Worm (Caenorhabditis elegans) whole organism, late embryonic: ENCODE data around the gene him-6.
"Not testable (repeated sequence)": the region's sequence is repeated elsewhere in the genome, so short reads cannot be mapped to it uniquely, and the experiment has no call there.

Experiments
- C08G9.2 ChIP-seq: sonication (generic microtip); optimal IDR thresholded peaks from 2 replicates; lab custom pipeline; 2016; ENCODE audit warnings: mild to moderate bottlenecking, missing genetic modification characterization, moderate library complexity, missing compliant biosample characterization
- C38D4.7 ChIP-seq: fragments of 200-800 bp; sonication (Bioruptor generic); optimal IDR thresholded peaks from 2 replicates; lab custom pipeline; 2018; ENCODE audit warnings: mild to moderate bottlenecking, missing genetic modification characterization, moderate library complexity, missing compliant biosample characterization
- K09A11.1 ChIP-seq: sonication (generic microtip); optimal IDR thresholded peaks from 2 replicates; lab custom pipeline; 2017; ENCODE audit warnings: antibody characterized with exemption, mild to moderate bottlenecking, missing genetic modification characterization, missing compliant biosample characterization; ENCODE audit not compliant: insufficient read depth
- T23F11.4 ChIP-seq: fragments of 200-800 bp; sonication (Bioruptor generic); optimal IDR thresholded peaks from 2 replicates; lab custom pipeline; 2018; ENCODE audit warnings: mild to moderate bottlenecking, missing genetic modification characterization, missing compliant biosample characterization
- ahr-1 ChIP-seq: sonication (generic microtip); optimal IDR thresholded peaks from 2 replicates; lab custom pipeline; 2016; ENCODE audit warnings: missing genetic modification characterization, missing compliant biosample characterization
- ceh-14 ChIP-seq: sonication (generic microtip); optimal IDR thresholded peaks from 2 replicates; lab custom pipeline; 2016; ENCODE audit warnings: missing genotype, missing genetic modification characterization, missing compliant biosample characterization
- ceh-18 ChIP-seq: sonication (generic microtip); optimal IDR thresholded peaks from 2 replicates; lab custom pipeline; 2016; ENCODE audit warnings: missing genetic modification characterization, missing compliant biosample characterization
- ceh-2 ChIP-seq: sonication (generic microtip); optimal IDR thresholded peaks from 2 replicates; lab custom pipeline; 2016; ENCODE audit warnings: missing genotype, missing genetic modification characterization, missing compliant biosample characterization
- ceh-22 ChIP-seq: sonication (generic microtip); optimal IDR thresholded peaks from 2 replicates; lab custom pipeline; 2017; ENCODE audit warnings: missing biosample characterization, missing genetic modification characterization
- ceh-30 ChIP-seq: fragments of 150-350 bp; optimal IDR thresholded peaks from 2 replicates; lab custom pipeline; 2014; ENCODE audit warnings: missing biosample characterization, missing genetic modification characterization
- ceh-31 ChIP-seq: sonication (generic microtip); optimal IDR thresholded peaks from 2 replicates; lab custom pipeline; 2016; ENCODE audit warnings: missing genetic modification characterization, missing compliant biosample characterization
- ceh-6 ChIP-seq: fragments of 200-800 bp; sonication (Bioruptor generic); optimal IDR thresholded peaks from 2 replicates; lab custom pipeline; 2018; ENCODE audit warnings: mild to moderate bottlenecking, missing genetic modification characterization, missing compliant biosample characterization
- che-1 ChIP-seq: sonication (generic microtip); optimal IDR thresholded peaks from 2 replicates; lab custom pipeline; 2016; ENCODE audit warnings: mild to moderate bottlenecking, missing genetic modification characterization, missing compliant biosample characterization
- dve-1 ChIP-seq: sonication (generic microtip); optimal IDR thresholded peaks from 2 replicates; lab custom pipeline; 2017; ENCODE audit warnings: antibody characterized with exemption, mild to moderate bottlenecking, missing genetic modification characterization, missing compliant biosample characterization
- elt-2 ChIP-seq: sonication (generic microtip); optimal IDR thresholded peaks from 2 replicates; lab custom pipeline; 2016; ENCODE audit warnings: missing genetic modification reagents, missing genetic modification characterization, missing compliant biosample characterization
- elt-4 ChIP-seq: sonication (generic microtip); optimal IDR thresholded peaks from 2 replicates; lab custom pipeline; 2016; ENCODE audit warnings: missing genetic modification characterization, missing compliant biosample characterization
- ets-4 ChIP-seq: sonication (generic microtip); optimal IDR thresholded peaks from 2 replicates; lab custom pipeline; 2016; ENCODE audit warnings: missing genetic modification characterization, missing compliant biosample characterization
- eyg-1 ChIP-seq: sonication (generic microtip); optimal IDR thresholded peaks from 2 replicates; lab custom pipeline; 2016; ENCODE audit warnings: missing genotype, missing genetic modification characterization, missing compliant biosample characterization
- fkh-10 ChIP-seq: fragments of 150-350 bp; optimal IDR thresholded peaks from 2 replicates; lab custom pipeline; 2014; ENCODE audit warnings: missing biosample characterization, missing genetic modification reagents, missing genetic modification characterization
- hlh-6 ChIP-seq: sonication (generic microtip); optimal IDR thresholded peaks from 2 replicates; lab custom pipeline; 2016; ENCODE audit warnings: missing genotype, missing genetic modification characterization, missing compliant biosample characterization
- madf-2 ChIP-seq: sonication (generic microtip); optimal IDR thresholded peaks from 2 replicates; lab custom pipeline; 2017; ENCODE audit warnings: missing genetic modification characterization, missing compliant biosample characterization
- mec-3 ChIP-seq: sonication (generic microtip); optimal IDR thresholded peaks from 2 replicates; lab custom pipeline; 2016; ENCODE audit warnings: borderline replicate concordance, missing genetic modification characterization, missing compliant biosample characterization
- odd-2 ChIP-seq: sonication (generic microtip); optimal IDR thresholded peaks from 2 replicates; lab custom pipeline; 2017; ENCODE audit warnings: antibody characterized with exemption, mild to moderate bottlenecking, missing genetic modification characterization, missing compliant biosample characterization
- pat-9 ChIP-seq: fragments of 200-800 bp; sonication (Bioruptor generic); optimal IDR thresholded peaks from 2 replicates; lab custom pipeline; 2018; ENCODE audit warnings: mild to moderate bottlenecking, missing genetic modification characterization, moderate library complexity, missing compliant biosample characterization
- pha-4 ChIP-seq: fragments of 150-350 bp; optimal IDR thresholded peaks from 2 replicates; lab custom pipeline; 2018; ENCODE audit warnings: missing biosample characterization, missing genetic modification reagents, missing genetic modification characterization
- pqm-1 ChIP-seq: sonication (generic microtip); optimal IDR thresholded peaks from 2 replicates; lab custom pipeline; 2016; ENCODE audit warnings: missing genetic modification characterization, missing compliant biosample characterization
- ref-2 ChIP-seq: sonication (generic microtip); optimal IDR thresholded peaks from 2 replicates; lab custom pipeline; 2016; ENCODE audit warnings: missing genetic modification characterization, missing compliant biosample characterization
- rnt-1 ChIP-seq: sonication (generic microtip); optimal IDR thresholded peaks from 2 replicates; lab custom pipeline; 2016; ENCODE audit warnings: missing genetic modification characterization, missing compliant biosample characterization
- sdc-2 ChIP-seq: sonication (generic microtip); optimal IDR thresholded peaks from 2 replicates; lab custom pipeline; 2016; ENCODE audit warnings: missing genotype, missing genetic modification characterization, missing compliant biosample characterization
- sox-2 ChIP-seq: fragments of 200-800 bp; sonication (Bioruptor generic); IDR thresholded peaks from 2 replicates; pipeline ENCODE4 v1.3.6; 2022; ENCODE audit warnings: missing genetic modification reagents, missing genetic modification characterization, missing compliant biosample characterization
- syd-9 ChIP-seq: sonication (generic microtip); optimal IDR thresholded peaks from 2 replicates; lab custom pipeline; 2016; ENCODE audit warnings: mild to moderate bottlenecking, missing genetic modification characterization, moderate library complexity, missing compliant biosample characterization
- tbx-2 ChIP-seq: sonication (generic microtip); optimal IDR thresholded peaks from 2 replicates; lab custom pipeline; 2016; ENCODE audit warnings: missing genetic modification characterization, missing compliant biosample characterization
- tbx-7 ChIP-seq: sonication (generic microtip); optimal IDR thresholded peaks from 2 replicates; lab custom pipeline; 2016; ENCODE audit warnings: missing genotype, missing genetic modification characterization, missing compliant biosample characterization
- unc-55 ChIP-seq: sonication (generic microtip); optimal IDR thresholded peaks from 2 replicates; lab custom pipeline; 2017; ENCODE audit warnings: missing biosample characterization, missing genetic modification reagents, missing genetic modification characterization
- unc-86 ChIP-seq: sonication (generic microtip); optimal IDR thresholded peaks from 2 replicates; lab custom pipeline; 2016; ENCODE audit warnings: missing genetic modification characterization, missing compliant biosample characterization

him-6 gene

DNA sequence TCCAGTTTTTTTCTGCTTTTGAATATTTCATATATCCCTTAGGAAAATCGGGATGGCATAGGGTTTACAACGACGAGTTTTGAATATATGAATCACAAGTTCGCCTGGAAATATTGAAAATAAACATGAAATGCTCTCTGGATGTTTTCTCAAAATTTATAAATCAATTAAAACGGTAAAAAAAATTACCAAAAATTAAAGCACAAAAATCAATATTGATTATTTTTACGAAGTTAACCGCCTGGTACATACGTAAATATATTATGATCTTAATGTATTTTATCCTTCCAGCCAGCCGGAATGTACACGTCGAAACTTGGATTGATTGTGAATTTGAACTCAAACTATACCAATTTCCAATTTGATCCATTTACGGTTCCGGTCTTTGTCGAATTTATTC lies 14.8 kb downstream of the him-6 start, which contains the start of gene sru-17:
TSS of gene sru-17 (plus strand) at position 301 of the 400 bp plus-strand sequence.
- not testable (repeated sequence) for TF ChIP-seq pqm-1, tbx-2, madf-2 (tag; lab: Kevin White, UChicago)

DNA sequence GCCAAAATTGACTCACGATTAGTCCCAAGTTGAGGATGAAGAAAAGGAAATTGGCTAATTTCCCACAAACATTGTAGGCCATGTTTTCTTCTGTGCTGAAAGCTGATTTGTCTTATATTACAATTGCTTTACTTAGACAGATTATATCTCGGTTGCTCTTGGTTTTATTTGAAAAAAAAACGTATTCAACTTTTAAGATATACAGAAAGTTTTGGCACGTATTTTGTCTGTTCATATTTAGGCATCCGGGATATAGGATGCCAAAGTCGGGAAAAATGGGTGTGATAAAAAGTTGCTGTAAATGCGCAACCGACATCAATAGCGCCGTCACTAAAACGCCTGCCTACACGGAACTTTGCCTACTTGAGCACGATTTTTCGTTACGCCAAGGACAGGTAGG lies 29.6 kb downstream of the him-6 start, which contains the start of gene tsp-4:
TSS of gene tsp-4 (minus strand) at position 101 of the 400 bp plus-strand sequence.
- TF ChIP-seq pqm-1 (tag; lab: Kevin White, UChicago) (no peak), ceh-22 (tag; lab: Kevin White, UChicago) (no peak), K09A11.1 (no peak), eyg-1 (tag; lab: Kevin White, UChicago) (no peak), sox-2 (GFP tag; lab: Robert Waterston, UW) (no peak), fkh-10 (no peak)

DNA sequence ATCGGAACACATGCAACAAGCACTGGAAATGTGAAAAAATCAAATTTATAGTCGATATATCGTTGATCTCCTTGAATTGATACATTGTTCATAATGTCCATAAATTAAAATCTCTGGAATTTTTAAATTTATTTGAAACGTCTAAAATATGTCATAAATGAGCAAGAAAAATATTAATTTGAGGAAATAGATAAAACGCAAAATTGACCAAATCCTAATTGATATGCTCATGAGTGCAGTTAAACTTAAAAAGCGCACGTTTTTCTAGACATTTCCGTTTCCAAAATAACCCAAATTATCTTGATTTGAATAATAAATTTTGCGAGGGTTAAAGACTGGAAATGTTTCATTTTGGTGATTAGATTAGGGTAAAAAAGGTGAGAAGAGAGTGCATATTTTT lies 31.9 kb downstream of the him-6 start, which contains the start of gene sru-13:
TSS of gene sru-13 (minus strand) at position 101 of the 400 bp plus-strand sequence.
- TF ChIP-seq C08G9.2, result no peak
- no peak for TF ChIP-seq unc-86
- TF ChIP-seq K09A11.1, result no peak
- TF ChIP-seq ceh-31 (tag; lab: Kevin White, UChicago), result no peak
- no peak for TF ChIP-seq ref-2
- TF ChIP-seq pha-4 (tag; lab: Kevin White, UChicago), result no peak
- no peak for TF ChIP-seq mec-3 (tag; lab: Kevin White, UChicago)
- no peak for TF ChIP-seq ceh-6 (GFP tag; lab: Kevin White, UChicago)
- no peak for TF ChIP-seq unc-55 (GFP tag; lab: Kevin White, UChicago)
- TF ChIP-seq elt-2, result no peak
- no peak for TF ChIP-seq ceh-2 (tag; lab: Kevin White, UChicago)
- no peak for TF ChIP-seq tbx-7 (tag; lab: Kevin White, UChicago)
- no peak for TF ChIP-seq ceh-18 (tag; lab: Kevin White, UChicago)
- no peak for TF ChIP-seq C38D4.7
- TF ChIP-seq syd-9 (tag; lab: Kevin White, UChicago), result no peak
- no peak for TF ChIP-seq madf-2 (tag; lab: Kevin White, UChicago)
- no peak for TF ChIP-seq ceh-30 (tag; lab: Kevin White, UChicago)
- no peak for TF ChIP-seq che-1 (tag; lab: Kevin White, UChicago)

DNA sequence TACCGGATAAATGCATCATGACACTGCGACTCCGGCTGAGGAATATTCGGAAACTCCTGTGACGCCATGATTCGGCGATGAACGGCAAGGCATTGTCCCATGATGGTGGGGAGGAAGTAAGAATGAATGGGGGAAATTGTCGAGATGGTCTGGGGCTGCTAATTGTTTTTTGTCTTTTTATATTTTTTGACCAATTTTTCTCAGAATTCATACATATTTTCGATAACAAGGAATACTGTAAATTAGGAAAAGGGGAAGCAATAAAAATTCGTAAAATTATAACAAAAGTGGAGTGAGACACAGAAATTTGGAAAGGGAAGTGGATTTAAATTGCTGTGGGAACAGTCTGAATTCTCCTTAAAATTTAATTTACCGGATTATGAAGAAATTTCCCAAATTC lies 34.8 kb downstream of the him-6 start, which contains the start of gene eak-4:
TSS of gene eak-4 (minus strand) at position 101 of the 400 bp plus-strand sequence.
- TF ChIP-seq sdc-2 (no peak), elt-2 (no peak), hlh-6 (no peak)

DNA sequence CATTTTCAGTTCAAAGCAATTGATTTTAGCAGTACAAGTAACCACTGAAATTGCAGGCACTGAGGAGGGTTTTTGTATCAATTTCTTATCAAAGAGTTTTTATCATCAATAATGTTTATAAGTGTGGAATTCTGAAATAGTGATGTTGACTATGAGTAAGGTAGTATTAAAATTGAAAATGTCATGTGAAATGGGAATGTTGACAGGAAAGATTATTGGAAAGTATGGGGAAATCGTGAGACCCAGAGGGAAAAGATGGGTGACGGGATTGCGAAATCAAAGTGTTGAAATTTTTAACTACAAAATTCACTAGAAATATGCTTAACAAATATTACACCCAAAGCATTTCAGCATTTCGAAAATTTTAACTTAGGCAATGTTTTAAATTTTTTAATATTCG lies 36.6 kb downstream of the him-6 start, which contains the start of gene F53B2.8:
TSS of gene F53B2.8 (minus strand) at position 180 of the 400 bp plus-strand sequence.
- TF ChIP-seq odd-2 (tag; lab: Kevin White, UChicago) (no peak), T23F11.4 (GFP tag; lab: Kevin White, UChicago) (no peak), unc-55 (GFP tag; lab: Kevin White, UChicago) (no peak), rnt-1 (tag; lab: Kevin White, UChicago) (no peak), pat-9 (tag; lab: Kevin White, UChicago) (no peak), elt-4 (tag; lab: Kevin White, UChicago) (no peak), ceh-14 (no peak)

DNA sequence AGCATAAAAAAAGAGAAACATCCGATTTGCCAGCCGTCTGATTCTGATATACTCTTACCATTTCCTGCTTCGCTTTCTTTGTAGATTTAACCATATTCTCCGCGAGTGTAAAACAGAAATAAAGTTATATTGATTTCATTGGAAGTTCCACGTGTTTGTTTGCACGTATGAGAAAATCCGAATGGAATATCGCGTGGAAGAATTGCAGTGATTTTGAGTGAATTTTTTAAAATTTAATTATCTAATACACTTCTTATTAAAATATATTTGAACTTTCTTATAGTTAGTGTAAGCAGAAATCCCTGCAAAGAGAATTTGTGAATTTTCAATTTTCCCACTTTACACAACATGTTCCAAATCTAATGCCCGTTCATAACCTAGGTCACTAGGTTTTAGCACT lies 40.5 kb downstream of the him-6 start, which contains the start of gene F53B2.5:
TSS of gene F53B2.5 (minus strand) at position 101 of the 400 bp plus-strand sequence.
- TF ChIP-seq dve-1 (tag; lab: Kevin White, UChicago) (no peak), ceh-22 (tag; lab: Kevin White, UChicago) (no peak), ahr-1 (no peak), pha-4 (tag; lab: Kevin White, UChicago) (no peak), ets-4 (tag; lab: Kevin White, UChicago) (no peak), ceh-18 (tag; lab: Kevin White, UChicago) (no peak)
- TF ChIP-seq, all 69 proteins: peak for 0
